Fruit fly (Drosophila melanogaster): Measurements from ENCODE around the gene Tango10.

Tango10 gene

dm6 chrX:11729993-11730392 lies 9.9 kb downstream of the Tango10 start:
- TF ChIP-seq Nf-YB (GFP tag; optimal IDR thresholded peaks at IDR 0.05), result peak; percentile 19
- TF ChIP-seq ase (GFP tag; IDR thresholded peaks at IDR 0.05), result no peak
- peak; percentile 12 for TF ChIP-seq grau (tag; optimal IDR thresholded peaks at IDR 0.05)
- no peak for TF ChIP-seq CG15073 (GFP tag; optimal IDR thresholded peaks at IDR 0.05)
- TF ChIP-seq cg (GFP tag; optimal IDR thresholded peaks at IDR 0.05), result peak; percentile 33
- TF ChIP-seq CG8359 (GFP tag; optimal IDR thresholded peaks at IDR 0.05; ENCODE audit: borderline replicate concordance), result no peak

- TF ChIP-seq CG8281 (tag; optimal IDR thresholded peaks at IDR 0.05), result no peak
- TF ChIP-seq NFAT (GFP tag; IDR thresholded peaks at IDR 0.05), result no peak
- TF ChIP-seq CG14860 (GFP tag; IDR thresholded peaks at IDR 0.05; ENCODE audit: partially characterized antibody), result no peak
- no peak for TF ChIP-seq Hr78 (GFP tag; optimal IDR thresholded peaks at IDR 0.05)
- TF ChIP-seq NK7.1 (GFP tag; optimal IDR thresholded peaks at IDR 0.05), result no peak
- no peak for TF ChIP-seq CG3407 (GFP tag; optimal IDR thresholded peaks at IDR 0.05)
- no peak for TF ChIP-seq Gug (GFP tag; IDR thresholded peaks at IDR 0.05)
- no peak for TF ChIP-seq CG11723 (GFP tag; optimal IDR thresholded peaks at IDR 0.05)
- TF ChIP-seq CG31388 (GFP tag; optimal IDR thresholded peaks at IDR 0.05), result no peak
- TF ChIP-seq hbn (GFP tag; IDR thresholded peaks at IDR 0.05; ENCODE audit: partially characterized antibody), result no peak
- no peak for TF ChIP-seq salm (tag; optimal IDR thresholded peaks at IDR 0.05)
- no peak for TF ChIP-seq CG34224 (GFP tag; IDR thresholded peaks at IDR 0.05; ENCODE audit: partially characterized antibody)
- no peak for TF ChIP-seq Nf-YB (GFP tag; optimal IDR thresholded peaks at IDR 0.05)
- no peak for TF ChIP-seq CG13424 (tag; optimal IDR thresholded peaks at IDR 0.05)
- no peak for TF ChIP-seq lilli (GFP tag; optimal IDR thresholded peaks at IDR 0.05)
- TF ChIP-seq fd3F (GFP tag; optimal IDR thresholded peaks at IDR 0.05), result no peak
- no peak for TF ChIP-seq CG4328 (GFP tag; optimal IDR thresholded peaks at IDR 0.05)
- no peak for TF ChIP-seq Asciz (GFP tag; optimal IDR thresholded peaks at IDR 0.05)
- TF ChIP-seq repo (GFP tag; optimal IDR thresholded peaks at IDR 0.05), result no peak
Observed at dm6 chrX:11731665-11732064, 11.6 kb downstream of the Tango10 start, which contains the start of gene inaF-C. Gene inaF-C (minus strand): TSS chrX:11731765.

dm6 chrX:11732670-11733069 lies 12.6 kb downstream of the Tango10 start, which contains the start of gene inaF-B:
Gene inaF-B (minus strand): TSS chrX:11732770.
- TF ChIP-seq phol (tag; optimal IDR thresholded peaks at IDR 0.05), result no peak

dm6 chrX:11733795-11734194 lies 13.8 kb downstream of the Tango10 start, which contains the start of gene inaF-A:
Gene inaF-A (minus strand): TSS chrX:11733895.
- TF ChIP-seq Fer1 (GFP tag; optimal IDR thresholded peaks at IDR 0.05) (no peak), fu2 (GFP tag; optimal IDR thresholded peaks at IDR 0.05) (no peak), CG17328 (GFP tag; IDR thresholded peaks at IDR 0.05) (no peak), prd (optimal IDR thresholded peaks at IDR 0.05) (no peak), prd (GFP tag; IDR thresholded peaks at IDR 0.05) (no peak), CG2678 (tag; optimal IDR thresholded peaks at IDR 0.05) (no peak)

dm6 chrX:11736421-11736820 lies 16.4 kb downstream of the Tango10 start:
- TF ChIP-seq row (GFP tag; IDR thresholded peaks at IDR 0.05) (peak; percentile 51; the same call in 1 of the 3 replicates), jigr1 (GFP tag; IDR thresholded peaks at IDR 0.05) (no peak), CG12942 (GFP tag; optimal IDR thresholded peaks at IDR 0.05) (no peak), CG11696 (GFP tag; IDR thresholded peaks at IDR 0.05) (no peak), cato (GFP tag; optimal IDR thresholded peaks at IDR 0.05; ENCODE audit: borderline replicate concordance) (no peak), CG1602 (GFP tag; optimal IDR thresholded peaks at IDR 0.05) (no peak), HLH4C (GFP tag; IDR thresholded peaks at IDR 0.05; ENCODE audit: partially characterized antibody) (no peak), CG7786 (GFP tag; optimal IDR thresholded peaks at IDR 0.05) (no peak), CG18619 (GFP tag; optimal IDR thresholded peaks at IDR 0.05) (no peak), CG12769 (tag; optimal IDR thresholded peaks at IDR 0.05) (no peak), Spps (tag; optimal IDR thresholded peaks at IDR 0.05) (no peak), CG10147 (GFP tag; optimal IDR thresholded peaks at IDR 0.05) (no peak), CG12744 (GFP tag; optimal IDR thresholded peaks at IDR 0.05) (no peak), CG4617 (GFP tag; optimal IDR thresholded peaks at IDR 0.05; ENCODE audit: borderline replicate concordance) (no peak), CG15479 (GFP tag; optimal IDR thresholded peaks at IDR 0.05) (no peak)
